Worm (Caenorhabditis elegans): Measurements from ENCODE around the gene rfc-3.

ce11 chrIV:13127720-13128119 lies 32.2 kb downstream of the rfc-3 start:
- TF ChIP-seq tbx-2 (tag; optimal IDR thresholded peaks at IDR 0.05) (no peak), elt-3 (tag; optimal IDR thresholded peaks at IDR 0.05) (no peak), nhr-67 (tag; optimal IDR thresholded peaks at IDR 0.05) (no peak), nhr-77 (tag; optimal IDR thresholded peaks at IDR 0.05) (no peak), lin-39 (tag; optimal IDR thresholded peaks at IDR 0.05) (no peak), skn-1 (tag; optimal IDR thresholded peaks at IDR 0.05) (no peak), nhr-12 (tag; optimal IDR thresholded peaks at IDR 0.05) (no peak), zag-1 (tag; optimal IDR thresholded peaks at IDR 0.05) (no peak)

Data from whole organism, L3 larva.